Worm (Caenorhabditis elegans): Measurements from ENCODE around the gene ppk-2.

The ppk-2 gene

ce11 chrIII:2111376-2111775 lies 9.3 kb downstream of the ppk-2 start:
- TF ChIP-seq lin-14 (GFP tag; optimal IDR thresholded peaks at IDR 0.05) (no peak), dpl-1 (GFP tag; optimal IDR thresholded peaks at IDR 0.05) (peak in 1 of 3 experiments; percentile 4), efl-1 (optimal IDR thresholded peaks at IDR 0.05) (no peak), efl-1 (GFP tag; optimal IDR thresholded peaks at IDR 0.05 in 1 of 2) (peak; percentile 42 to 46)

DNA sequence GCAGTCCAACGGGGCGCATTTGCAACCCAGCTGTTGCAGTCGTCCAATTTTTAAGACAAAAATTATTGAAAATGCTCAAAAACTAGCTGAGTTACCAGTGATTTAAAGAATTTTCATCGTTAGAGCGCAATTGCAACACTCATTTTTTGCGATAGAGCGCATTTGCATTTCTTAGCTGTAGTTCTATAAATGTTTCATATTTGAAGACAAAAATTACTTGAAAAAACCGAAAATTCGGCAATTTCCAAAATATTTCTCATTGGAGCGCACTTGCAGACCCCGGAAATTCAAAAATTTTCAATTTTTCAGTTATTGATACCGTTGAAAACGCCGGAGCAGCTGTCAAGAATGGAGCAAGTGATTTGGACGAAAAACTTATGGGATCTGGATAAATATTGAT lies 9.9 kb downstream of the ppk-2 start:
- TF ChIP-seq mab-9 (GFP tag; IDR thresholded peaks at IDR 0.05), result no peak
- TF ChIP-seq swsn-7 (tag; optimal IDR thresholded peaks at IDR 0.05), result no peak
- TF ChIP-seq nhr-28 (tag; optimal IDR thresholded peaks at IDR 0.05), result no peak
- TF ChIP-seq pag-3 (tag; optimal IDR thresholded peaks at IDR 0.05; ENCODE audit: borderline replicate concordance, insufficient read depth), result no peak
- no peak for TF ChIP-seq elt-2 (tag; optimal IDR thresholded peaks at IDR 0.05)
- TF ChIP-seq nhr-11 (tag; optimal IDR thresholded peaks at IDR 0.05), result no peak
- no peak for TF ChIP-seq aly-2 (tag; optimal IDR thresholded peaks at IDR 0.05)
- no peak for TF ChIP-seq nhr-85 (tag)

DNA sequence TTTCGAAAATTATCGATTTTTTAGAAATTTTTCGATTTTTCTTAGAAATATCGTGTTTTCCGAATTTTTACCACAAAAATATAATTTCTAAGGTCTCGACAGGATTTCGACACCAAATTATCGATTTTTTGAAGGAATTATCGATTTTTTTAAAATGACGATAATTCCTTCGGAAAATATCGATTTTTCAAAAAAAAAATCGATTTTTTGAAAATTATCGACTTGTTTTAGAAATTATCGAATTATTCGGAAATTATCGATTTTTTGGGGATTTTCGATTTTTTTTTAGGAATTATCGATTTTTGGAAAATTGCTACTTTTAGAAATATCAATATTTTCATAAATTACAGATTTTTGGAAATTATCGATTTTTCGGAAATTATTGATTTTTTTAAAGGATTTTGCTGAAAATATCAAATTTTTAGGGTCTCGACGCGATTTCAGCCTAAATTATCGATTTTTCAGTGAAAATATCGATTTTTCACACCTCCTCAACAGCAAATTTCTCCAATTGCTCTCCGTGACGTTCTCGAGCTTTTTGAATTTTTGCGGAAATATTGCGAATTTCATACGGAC lies 10.6 kb downstream of the ppk-2 start:
- no peak for TF ChIP-seq nhr-85 (tag)
- no peak for TF ChIP-seq efl-1 (optimal IDR thresholded peaks at IDR 0.05)
- peak in 1 of 2 experiments; percentile 92 for TF ChIP-seq efl-1 (GFP tag; optimal IDR thresholded peaks at IDR 0.05 in 1 of 2)

- TF ChIP-seq mab-9 (GFP tag; IDR thresholded peaks at IDR 0.05), result no peak
- no peak for TF ChIP-seq xbp-1 (tag; optimal IDR thresholded peaks at IDR 0.05)
Observed at ce11 chrIII:2115322-2115721, 13.2 kb downstream of the ppk-2 start.

DNA sequence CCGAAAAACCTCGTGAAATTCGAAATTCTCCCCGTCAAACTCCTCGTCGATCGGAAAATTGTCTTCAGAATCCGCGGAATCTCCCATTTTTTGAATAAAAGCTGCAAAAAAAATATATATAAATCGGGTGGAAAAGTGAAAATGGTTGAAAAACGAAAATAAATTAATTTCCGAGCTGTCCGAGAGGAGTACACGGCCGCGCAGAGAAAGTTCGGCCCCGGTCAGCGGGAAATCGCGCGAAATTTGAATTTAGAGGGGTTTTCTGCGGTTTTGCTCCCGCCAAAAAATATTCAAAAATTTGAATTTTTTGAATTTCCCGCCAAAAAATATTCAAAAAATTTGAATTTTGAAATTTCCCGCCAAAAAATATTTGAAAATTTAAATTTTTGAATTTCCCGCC lies 14.7 kb downstream of the ppk-2 start, which contains the start of gene Y48G9A.11:
TSS of gene Y48G9A.11 (minus strand) at position 101 of the 400 bp plus-strand sequence.
- no peak for TF ChIP-seq C34B4.2 (tag; optimal IDR thresholded peaks at IDR 0.05)
- no peak for TF ChIP-seq ceh-63 (GFP tag; optimal IDR thresholded peaks at IDR 0.05)
- no peak for TF ChIP-seq aha-1 (tag; optimal IDR thresholded peaks at IDR 0.05)

ce11 chrIII:2117541-2117940 lies 15.4 kb downstream of the ppk-2 start, which contains the start of gene Y48G9A.6:
Gene Y48G9A.6 (plus strand): TSS chrIII:2117841.
- TF ChIP-seq mep-1 (tag; optimal IDR thresholded peaks at IDR 0.05) (no peak), nhr-84 (tag; optimal IDR thresholded peaks at IDR 0.05) (no peak), vab-15 (tag; optimal IDR thresholded peaks at IDR 0.05) (no peak), zip-4 (GFP tag; optimal IDR thresholded peaks at IDR 0.05) (no peak), sup-37 (GFP tag; optimal IDR thresholded peaks at IDR 0.05) (no peak), nhr-47 (tag; optimal IDR thresholded peaks at IDR 0.05) (no peak), ceh-8 (GFP tag; optimal IDR thresholded peaks at IDR 0.05) (no peak), nhr-76 (tag; optimal IDR thresholded peaks at IDR 0.05) (no peak), hlh-17 (GFP tag; optimal IDR thresholded peaks at IDR 0.05; ENCODE audit: borderline replicate concordance) (no peak), nhr-90 (tag; optimal IDR thresholded peaks at IDR 0.05; ENCODE audit: poor library complexity) (no peak), unc-30 (tag; optimal IDR thresholded peaks at IDR 0.05) (no peak), pqm-1 (tag; optimal IDR thresholded peaks at IDR 0.05) (no peak), egl-13 (tag; optimal IDR thresholded peaks at IDR 0.05) (no peak), hlh-4 (tag; optimal IDR thresholded peaks at IDR 0.05) (no peak), snu-23 (GFP tag; optimal IDR thresholded peaks at IDR 0.05) (no peak)

Data from whole organism, L1 larva.